Worm (Caenorhabditis elegans): ENCODE results near the gene srlf-1.

DNA sequence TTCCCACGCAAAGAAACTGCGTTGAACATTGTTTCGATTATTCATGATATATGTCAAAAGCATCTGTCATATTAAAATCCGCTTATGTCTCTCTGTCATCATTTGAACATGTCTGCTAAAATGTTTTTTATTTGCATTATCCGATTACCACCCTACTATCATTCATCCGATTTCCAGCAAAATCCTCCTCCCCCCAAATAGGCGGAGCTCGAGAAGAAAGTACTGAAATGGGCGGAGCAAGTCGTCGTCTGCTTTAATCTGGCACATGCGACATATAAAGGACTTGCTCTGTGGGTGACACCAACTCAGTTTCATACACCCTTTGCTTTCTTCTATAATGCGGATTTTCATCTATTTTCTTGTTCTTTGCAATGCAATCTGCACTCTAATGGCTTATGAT is 41.7 kb downstream of the srlf-1 start, which contains the start of gene T09A5.14:
- TF ChIP-seq lin-26 (GFP tag; IDR thresholded peaks at IDR 0.05) (no peak), ccch-3 (GFP tag; optimal IDR thresholded peaks at IDR 0.05) (no peak), efl-1 (GFP tag; optimal IDR thresholded peaks at IDR 0.05) (no peak), nhr-90 (tag; optimal IDR thresholded peaks at IDR 0.05) (no peak), mxl-1 (tag; optimal IDR thresholded peaks at IDR 0.05) (no peak), ets-4 (GFP tag; optimal IDR thresholded peaks at IDR 0.05) (no peak), F57C9.4 (tag; optimal IDR thresholded peaks at IDR 0.05) (no peak), somi-1 (GFP tag; optimal IDR thresholded peaks at IDR 0.05) (no peak), mel-28 (tag; optimal IDR thresholded peaks at IDR 0.05; ENCODE audit: borderline replicate concordance) (no peak), nhr-27 (tag; optimal IDR thresholded peaks at IDR 0.05) (no peak), rcor-1 (GFP tag; IDR thresholded peaks at IDR 0.05) (no peak), F49E8.2 (tag; optimal IDR thresholded peaks at IDR 0.05; ENCODE audit: insufficient read depth) (no peak), aptf-2 (GFP tag; conservative IDR thresholded peaks at IDR 0.05) (no peak)
